Fruit fly (Drosophila melanogaster) whole organism, embryonic: Measurements from ENCODE around the gene Vti1a.

Experiments used
- Aef1 ChIP-seq: fragments of 200-800 bp; sonication (Bioruptor generic); IDR thresholded peaks from 3 replicates; pipeline ENCODE4 v1.3.6; 2022; ENCODE audit warnings: missing biosample characterization, missing genetic modification characterization
- BEAF-32 ChIP-seq: fragments of 200-800 bp; sonication (Bioruptor generic); optimal IDR thresholded peaks from 3 replicates; lab custom pipeline; 2017; ENCODE audit warnings: missing biosample characterization, missing genetic modification characterization, mild to moderate bottlenecking, moderate library complexity, missing genetic modification reagents
- C15 ChIP-seq: fragments of 200-800 bp; sonication (Bioruptor generic); IDR thresholded peaks from 3 replicates; pipeline ENCODE4 v1.3.6; 2022; ENCODE audit warnings: missing biosample characterization, missing genetic modification characterization
- CG10543 ChIP-seq: fragments of 200-800 bp; sonication (Bioruptor generic); optimal IDR thresholded peaks from 3 replicates; lab custom pipeline; 2017; ENCODE audit warnings: missing biosample characterization, mild to moderate bottlenecking, missing genetic modification characterization, moderate library complexity
- CG12299 ChIP-seq: fragments of 200-800 bp; sonication (Bioruptor generic); optimal IDR thresholded peaks from 2 replicates; lab custom pipeline; 2018; ENCODE audit warnings: missing biosample characterization, mild to moderate bottlenecking, missing genetic modification characterization
- CG15269 ChIP-seq: fragments of 200-800 bp; sonication (Bioruptor generic); optimal IDR thresholded peaks from 2 replicates; lab custom pipeline; 2018; ENCODE audit warnings: missing biosample characterization, mild to moderate bottlenecking, missing genetic modification characterization, moderate library complexity
- CG15514 ChIP-seq: fragments of 200-800 bp; sonication (Bioruptor generic); optimal IDR thresholded peaks from 3 replicates; lab custom pipeline; 2017; ENCODE audit warnings: missing biosample characterization, missing genetic modification characterization, mild to moderate bottlenecking, moderate library complexity, missing genetic modification reagents
- CG1647 ChIP-seq: fragments of 200-800 bp; sonication (Bioruptor generic); optimal IDR thresholded peaks from 3 replicates; lab custom pipeline; 2016; ENCODE audit warnings: missing biosample characterization, missing genetic modification characterization
- CG18476 ChIP-seq: fragments of 200-800 bp; sonication (Bioruptor generic); optimal IDR thresholded peaks from 2 replicates; lab custom pipeline; 2016; ENCODE audit warnings: missing biosample characterization, mild to moderate bottlenecking, missing genetic modification characterization
- CG32772 ChIP-seq: fragments of 200-800 bp; sonication (Bioruptor generic); IDR thresholded peaks from 2 replicates; pipeline ENCODE4 v1.3.6; 2022; ENCODE audit warnings: missing biosample characterization, missing genetic modification characterization
- CG33557 ChIP-seq: fragments of 200-800 bp; sonication (Bioruptor generic); optimal IDR thresholded peaks from 2 replicates; lab custom pipeline; 2019; ENCODE audit warnings: missing biosample characterization, mild to moderate bottlenecking, missing genetic modification characterization, moderate library complexity
- CG34376 ChIP-seq: fragments of 200-800 bp; sonication (Bioruptor generic); optimal IDR thresholded peaks from 2 replicates; lab custom pipeline; 2018; ENCODE audit warnings: missing biosample characterization, mild to moderate bottlenecking, missing genetic modification characterization
- CG3838 ChIP-seq: fragments of 200-800 bp; sonication (Bioruptor generic); optimal IDR thresholded peaks from 3 replicates; lab custom pipeline; 2016; ENCODE audit warnings: missing biosample characterization, missing genetic modification characterization
- CG43689 ChIP-seq: fragments of 200-800 bp; sonication (Bioruptor generic); IDR thresholded peaks from 2 replicates; pipeline ENCODE4 v1.3.6; 2022; ENCODE audit warnings: missing biosample characterization, missing genetic modification characterization
- CG4404 ChIP-seq: fragments of 200-800 bp; sonication (Bioruptor generic); IDR thresholded peaks from 2 replicates; pipeline ENCODE4 v1.3.6; 2022; ENCODE audit warnings: missing biosample characterization, missing genetic modification characterization
- CG4707 ChIP-seq: fragments of 200-800 bp; sonication (Bioruptor generic); optimal IDR thresholded peaks from 2 replicates; lab custom pipeline; 2018; ENCODE audit warnings: missing biosample characterization, mild to moderate bottlenecking, missing genetic modification characterization, moderate library complexity
- CG5180 ChIP-seq: fragments of 200-800 bp; sonication (Bioruptor generic); optimal IDR thresholded peaks from 3 replicates; lab custom pipeline; 2017; ENCODE audit warnings: missing biosample characterization, missing genetic modification characterization, mild to moderate bottlenecking, moderate library complexity, missing genetic modification reagents
- CG6254 ChIP-seq: fragments of 200-800 bp; sonication (Bioruptor generic); optimal IDR thresholded peaks from 3 replicates; lab custom pipeline; 2017; ENCODE audit warnings: mild to moderate bottlenecking, missing biosample characterization, missing genetic modification reagents, missing genetic modification characterization
- CG6791 ChIP-seq: fragments of 200-800 bp; sonication (Bioruptor generic); IDR thresholded peaks from 3 replicates; pipeline ENCODE4 v1.3.6; 2022; ENCODE audit warnings: missing biosample characterization, missing genetic modification characterization; ENCODE audit not compliant: partially characterized antibody
- CG9727 ChIP-seq: fragments of 200-800 bp; sonication (Bioruptor generic); optimal IDR thresholded peaks from 3 replicates; lab custom pipeline; 2017; ENCODE audit warnings: missing biosample characterization, mild to moderate bottlenecking, missing genetic modification characterization
- CG9932 ChIP-seq: fragments of 200-800 bp; sonication (Bioruptor generic); IDR thresholded peaks from 2 replicates; pipeline ENCODE4 v1.3.6; 2022; ENCODE audit warnings: missing biosample characterization, missing genetic modification characterization
- Dip3 ChIP-seq: fragments of 200-800 bp; sonication (Bioruptor generic); optimal IDR thresholded peaks from 3 replicates; lab custom pipeline; 2016; ENCODE audit warnings: missing biosample characterization, missing genetic modification characterization
- Fer3 ChIP-seq: fragments of 200-800 bp; sonication (Bioruptor generic); optimal IDR thresholded peaks from 2 replicates; lab custom pipeline; 2018; ENCODE audit warnings: missing biosample characterization, mild to moderate bottlenecking, missing genetic modification characterization, moderate library complexity
- Pdp1 ChIP-seq, 2 experiments: fragments of 200-800 bp; sonication (Bioruptor generic); optimal IDR thresholded peaks; 3 replicates each; lab custom pipeline; 2016; ENCODE audit warnings: missing biosample characterization in 2 of 2, missing genetic modification characterization in 2 of 2, mild to moderate bottlenecking in 1 of 2, moderate library complexity in 1 of 2
- Tbp ChIP-seq: fragments of >200 bp; optimal IDR thresholded peaks from 2 replicates; lab custom pipeline; 2018; ENCODE audit warnings: missing biosample characterization, missing genetic modification characterization
- Xrp1 ChIP-seq: fragments of 200-800 bp; sonication (Bioruptor generic); IDR thresholded peaks from 2 replicates; pipeline ENCODE4 v1.3.6; 2022; ENCODE audit warnings: missing biosample characterization, missing genetic modification characterization
- ab ChIP-seq: fragments of 200-800 bp; sonication (Bioruptor generic); optimal IDR thresholded peaks from 2 replicates; lab custom pipeline; 2016; ENCODE audit warnings: missing biosample characterization, missing genetic modification characterization
- bowl ChIP-seq: fragments of 200-800 bp; sonication (Bioruptor generic); IDR thresholded peaks from 2 replicates; pipeline ENCODE4 v1.3.6; 2022; ENCODE audit warnings: missing biosample characterization, missing genetic modification characterization
- btn ChIP-seq: fragments of 200-800 bp; sonication (Bioruptor generic); optimal IDR thresholded peaks from 2 replicates; lab custom pipeline; 2016; ENCODE audit warnings: missing biosample characterization, missing genetic modification characterization
- caup ChIP-seq: fragments of 200-800 bp; sonication (Bioruptor generic); optimal IDR thresholded peaks from 3 replicates; lab custom pipeline; 2017; ENCODE audit warnings: missing biosample characterization, mild to moderate bottlenecking, missing genetic modification characterization, moderate library complexity; ENCODE audit not compliant: severe bottlenecking
- croc ChIP-seq: fragments of 200-800 bp; sonication (Bioruptor generic); conservative IDR thresholded peaks from 3 replicates; pipeline ENCODE4 v1.3.6; 2022; ENCODE audit warnings: missing biosample characterization, missing genetic modification characterization
- cwo ChIP-seq: fragments of 200-800 bp; sonication (Bioruptor generic); optimal IDR thresholded peaks from 3 replicates; lab custom pipeline; 2017; ENCODE audit warnings: missing biosample characterization, missing genetic modification characterization, mild to moderate bottlenecking, moderate library complexity, missing genetic modification reagents
- dmrt99B ChIP-seq: fragments of 200-800 bp; sonication (Bioruptor generic); optimal IDR thresholded peaks from 2 replicates; lab custom pipeline; 2018; ENCODE audit warnings: missing biosample characterization, mild to moderate bottlenecking, missing genetic modification characterization, moderate library complexity
- en ChIP-seq: fragments of 200-800 bp; sonication (Bioruptor generic); optimal IDR thresholded peaks from 2 replicates; lab custom pipeline; 2016; ENCODE audit warnings: missing biosample characterization, missing genetic modification characterization
- esg ChIP-seq: fragments of 200-800 bp; sonication (Bioruptor generic); conservative IDR thresholded peaks from 2 replicates; pipeline ENCODE4 v1.3.6; 2022; ENCODE audit warnings: missing biosample characterization, missing genetic modification characterization
- fd64A ChIP-seq: fragments of 200-800 bp; sonication (Bioruptor generic); optimal IDR thresholded peaks from 3 replicates; lab custom pipeline; 2018; ENCODE audit warnings: missing biosample characterization, mild to moderate bottlenecking, missing genetic modification characterization
- grau ChIP-seq: fragments of 200-800 bp; optimal IDR thresholded peaks from 3 replicates; lab custom pipeline; 2019; ENCODE audit warnings: missing biosample characterization, mild to moderate bottlenecking, missing genetic modification characterization, moderate library complexity
- ind ChIP-seq: fragments of 200-800 bp; sonication (Bioruptor generic); optimal IDR thresholded peaks from 3 replicates; lab custom pipeline; 2016; ENCODE audit warnings: missing biosample characterization, missing genetic modification characterization
- jing ChIP-seq: fragments of 200-800 bp; sonication (Bioruptor generic); optimal IDR thresholded peaks from 2 replicates; lab custom pipeline; 2018; ENCODE audit warnings: missing biosample characterization, mild to moderate bottlenecking, missing genetic modification characterization
- lilli ChIP-seq: fragments of 200-800 bp; sonication (Bioruptor generic); optimal IDR thresholded peaks from 3 replicates; lab custom pipeline; 2016; ENCODE audit warnings: missing biosample characterization, missing genetic modification characterization
- nom ChIP-seq: fragments of 200-800 bp; sonication (Bioruptor generic); optimal IDR thresholded peaks from 2 replicates; lab custom pipeline; 2017; ENCODE audit warnings: missing biosample characterization, missing genetic modification characterization, mild to moderate bottlenecking, moderate library complexity, missing genetic modification reagents
- p53 ChIP-seq: fragments of 200-800 bp; sonication (Bioruptor generic); optimal IDR thresholded peaks from 2 replicates; lab custom pipeline; 2016; ENCODE audit warnings: missing biosample characterization, missing genetic modification characterization
- pho ChIP-seq: fragments of 200-800 bp; sonication (Bioruptor generic); optimal IDR thresholded peaks from 2 replicates; lab custom pipeline; 2016; ENCODE audit warnings: missing biosample characterization, missing genetic modification characterization
- pita ChIP-seq: fragments of 200-800 bp; sonication (Bioruptor generic); optimal IDR thresholded peaks from 2 replicates; lab custom pipeline; 2017; ENCODE audit warnings: missing biosample characterization, mild to moderate bottlenecking, missing genetic modification characterization
- repo ChIP-seq: fragments of 200-800 bp; sonication (Bioruptor generic); optimal IDR thresholded peaks from 2 replicates; lab custom pipeline; 2016; ENCODE audit warnings: missing biosample characterization, missing genetic modification characterization
- slp2 ChIP-seq: fragments of 200-800 bp; sonication (Bioruptor generic); optimal IDR thresholded peaks from 2 replicates; lab custom pipeline; 2016; ENCODE audit warnings: missing biosample characterization, missing genetic modification characterization
- tll ChIP-seq, 2 experiments: fragments of 200-800 bp in 1 of 2; fragments of >200 bp in 1 of 2; sonication (Bioruptor generic) in 1 of 2; optimal IDR thresholded peaks; 2 replicates each; lab custom pipeline; 2017 to 2019; ENCODE audit warnings: missing biosample characterization in 2 of 2, missing genetic modification characterization in 2 of 2, mild to moderate bottlenecking in 1 of 2, moderate library complexity in 1 of 2
- tup ChIP-seq: fragments of 200-800 bp; sonication (Bioruptor generic); optimal IDR thresholded peaks from 2 replicates; lab custom pipeline; 2016; ENCODE audit warnings: missing biosample characterization, mild to moderate bottlenecking, missing genetic modification characterization, moderate library complexity
- wdn ChIP-seq: fragments of 200-800 bp; sonication (Bioruptor generic); IDR thresholded peaks from 2 replicates; pipeline ENCODE4 v1.3.6; 2022; ENCODE audit warnings: missing biosample characterization, missing genetic modification characterization

The Vti1a gene

DNA sequence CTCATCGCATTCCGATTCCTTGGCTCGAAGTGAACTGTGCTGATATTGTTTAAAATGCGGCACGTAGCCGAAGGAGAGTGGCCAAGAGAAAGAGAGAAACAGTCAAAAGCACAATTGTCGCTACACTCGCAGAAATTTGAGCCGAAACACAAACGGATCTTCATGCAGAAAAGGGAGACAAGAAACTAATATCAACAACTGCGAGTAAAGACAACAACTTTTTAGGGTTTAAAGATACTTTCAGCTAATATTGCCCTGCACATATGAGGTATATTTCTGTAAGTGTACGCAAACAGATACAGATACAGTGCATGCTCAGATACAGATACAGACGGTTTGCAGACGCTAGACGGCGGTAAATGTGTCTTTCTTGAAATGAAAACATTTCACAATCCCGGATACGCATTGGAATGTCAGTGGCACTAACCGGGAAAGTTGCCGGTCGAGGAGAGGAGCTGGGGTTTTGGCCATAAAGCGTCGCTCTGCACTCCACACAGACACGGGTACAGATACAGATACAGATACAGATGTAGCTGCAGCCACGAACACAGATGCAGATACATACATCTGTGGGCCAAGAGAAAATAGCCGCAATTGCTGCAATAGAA is 48.5 kb downstream of the Vti1a start (continued):
- TF ChIP-seq CG43689 (GFP tag; lab: Robert Waterston, UW) = peak; percentile 80
- TF ChIP-seq bowl (GFP tag; lab: Robert Waterston, UW) = peak; percentile 57
- no peak for TF ChIP-seq Tbp (GFP tag; lab: Kevin White, UChicago)
- TF ChIP-seq btn (GFP tag; lab: Kevin White, UChicago) = peak; percentile 88
- TF ChIP-seq pita = no peak
- peak; percentile 82 for TF ChIP-seq grau (tag; lab: Kevin White, UChicago)
- TF ChIP-seq CG3838 (GFP tag; lab: Kevin White, UChicago) = peak; percentile 6
- peak; percentile 86 for TF ChIP-seq en
- peak; percentile 83 for TF ChIP-seq CG4707 (GFP tag; lab: Kevin White, UChicago)
- no peak for TF ChIP-seq BEAF-32
- peak; percentile 40; the same call in 1 of the 2 replicates for TF ChIP-seq CG4404
- peak; percentile 79 for TF ChIP-seq CG9727 (GFP tag; lab: Kevin White, UChicago)
- peak; percentile 88 for TF ChIP-seq repo (GFP tag; lab: Kevin White, UChicago)
- TF ChIP-seq cwo = peak; percentile 67
- peak; percentile 80 for TF ChIP-seq esg (GFP tag; lab: Robert Waterston, UW)
- peak; percentile 50 for TF ChIP-seq CG15514
- TF ChIP-seq nom (GFP tag; lab: Kevin White, UChicago) = peak; percentile 17
- TF ChIP-seq croc (GFP tag; lab: Robert Waterston, UW) = peak; percentile 76
- peak; percentile 54 for TF ChIP-seq CG10543
- peak; percentile 85 for TF ChIP-seq CG6254 (GFP tag; lab: Kevin White, UChicago)
- peak; percentile 51 for TF ChIP-seq CG9932
- peak; percentile 78 for TF ChIP-seq fd64A (GFP tag; lab: Kevin White, UChicago)
- TF ChIP-seq caup = peak; percentile 61
- peak; percentile 76 for TF ChIP-seq CG5180 (GFP tag; lab: Kevin White, UChicago)
- peak; percentile 87 for TF ChIP-seq jing (GFP tag; lab: Kevin White, UChicago)
- TF ChIP-seq Xrp1 (GFP tag; lab: Robert Waterston, UW) = peak; percentile 95
- TF ChIP-seq lilli (GFP tag; lab: Kevin White, UChicago) = peak; percentile 81
- peak; percentile 52 for TF ChIP-seq pho (GFP tag; lab: Kevin White, UChicago)
- peak; percentile 74 for TF ChIP-seq Fer3 (tag; lab: Kevin White, UChicago)
- TF ChIP-seq tup (GFP tag; lab: Kevin White, UChicago) = peak; percentile 76
- peak; percentile 78 for TF ChIP-seq ab (GFP tag; lab: Kevin White, UChicago)
- TF ChIP-seq CG34376 (GFP tag; lab: Kevin White, UChicago) = no peak
- peak; percentile 83 for TF ChIP-seq Aef1 (GFP tag; lab: Robert Waterston, UW)
- peak; percentile 88 for TF ChIP-seq slp2
- peak; percentile 36; the same call in 1 of the 3 replicates for TF ChIP-seq C15 (GFP tag; lab: Robert Waterston, UW)
- TF ChIP-seq CG1647 (GFP tag; lab: Kevin White, UChicago) = peak; percentile 75
- peak; percentile 87 for TF ChIP-seq CG15269 (tag; lab: Kevin White, UChicago)
- peak; percentile 94 for TF ChIP-seq dmrt99B (tag; lab: Kevin White, UChicago)
- TF ChIP-seq Dip3 = peak; percentile 76
- TF ChIP-seq wdn (GFP tag; lab: Robert Waterston, UW) = peak; percentile 78
- peak; percentile 72 for TF ChIP-seq CG12299 (tag; lab: Kevin White, UChicago)
- TF ChIP-seq CG32772 (GFP tag; lab: Robert Waterston, UW) = peak; percentile 88
- TF ChIP-seq CG18476 (GFP tag; lab: Kevin White, UChicago) = peak; percentile 72
- peak; percentile 91 for TF ChIP-seq ind (GFP tag; lab: Kevin White, UChicago)
- TF ChIP-seq Pdp1 (GFP tag; optimal IDR thresholded peaks at IDR 0.05; lab: Kevin White, UChicago) = peak; percentile 82 to 91
- no peak for TF ChIP-seq tll (GFP tag; optimal IDR thresholded peaks at IDR 0.05; lab: Kevin White, UChicago)
- peak; percentile 2 for TF ChIP-seq CG33557
- no peak for TF ChIP-seq CG6791 (GFP tag; lab: Robert Waterston, UW)
- TF ChIP-seq p53 (GFP tag; lab: Kevin White, UChicago) = peak; percentile 82
